Worm (Caenorhabditis elegans) whole organism, L2 larva: ENCODE measurements around the gene wht-2.
A peak's percentile ranks its signal among the peaks of the same experiment; 100 is the strongest.

ENCODE experiments used
- C34F6.9 ChIP-seq: fragments of 150-350 bp; optimal IDR thresholded peaks from 2 replicates; lab custom pipeline; 2014; ENCODE audit warnings: missing biosample characterization, missing genetic modification characterization
- F13H6.1 ChIP-seq: sonication (generic microtip); optimal IDR thresholded peaks from 2 replicates; lab custom pipeline; 2016; ENCODE audit warnings: missing genetic modification characterization, missing compliant biosample characterization
- Y55F3AM.14 ChIP-seq: fragments of 200-800 bp; sonication (Bioruptor generic); optimal IDR thresholded peaks from 2 replicates; lab custom pipeline; 2018; ENCODE audit warnings: mild to moderate bottlenecking, missing genetic modification characterization, missing compliant biosample characterization
- alr-1 ChIP-seq: fragments of 150-350 bp; optimal IDR thresholded peaks from 2 replicates; lab custom pipeline; 2014; ENCODE audit warnings: missing biosample characterization, missing genetic modification characterization
- aly-2 ChIP-seq: fragments of 150-350 bp; optimal IDR thresholded peaks from 2 replicates; lab custom pipeline; 2014; ENCODE audit warnings: missing biosample characterization, missing genetic modification characterization
- ama-1 ChIP-seq: fragments of 150-350 bp; optimal IDR thresholded peaks from 2 replicates; lab custom pipeline; 2018; ENCODE audit warnings: inconsistent platforms
- blmp-1 ChIP-seq: sonication (generic microtip); optimal IDR thresholded peaks from 2 replicates; lab custom pipeline; 2017; ENCODE audit warnings: missing genetic modification characterization, mild to moderate bottlenecking, missing compliant biosample characterization, antibody characterized with exemption, moderate library complexity; ENCODE audit not compliant: insufficient read depth
- ceh-16 ChIP-seq: fragments of 150-350 bp; optimal IDR thresholded peaks from 2 replicates; lab custom pipeline; 2014; ENCODE audit warnings: missing biosample characterization, missing genetic modification characterization
- ceh-82 ChIP-seq: fragments of 150-350 bp; optimal IDR thresholded peaks from 2 replicates; lab custom pipeline; 2014; ENCODE audit warnings: missing biosample characterization, missing genetic modification characterization
- crh-2 ChIP-seq: sonication (generic microtip); optimal IDR thresholded peaks from 2 replicates; lab custom pipeline; 2017; ENCODE audit warnings: missing biosample characterization, missing genetic modification characterization
- egl-27 ChIP-seq: sonication (generic microtip); optimal IDR thresholded peaks from 3 replicates; lab custom pipeline; 2017; ENCODE audit warnings: missing biosample characterization, missing genetic modification reagents, missing genetic modification characterization
- elt-1 ChIP-seq: fragments of 150-350 bp; optimal IDR thresholded peaks from 2 replicates; lab custom pipeline; 2014; ENCODE audit warnings: missing biosample characterization, missing genetic modification characterization
- elt-3 ChIP-seq: sonication (generic microtip); optimal IDR thresholded peaks from 2 replicates; lab custom pipeline; 2017; ENCODE audit warnings: missing biosample characterization, missing genetic modification characterization
- fos-1 ChIP-seq: fragments of 150-350 bp; optimal IDR thresholded peaks from 2 replicates; lab custom pipeline; 2014; ENCODE audit warnings: missing biosample characterization, missing genetic modification characterization
- gmeb-1 ChIP-seq: fragments of 150-350 bp; optimal IDR thresholded peaks from 2 replicates; lab custom pipeline; 2014; ENCODE audit warnings: missing biosample characterization, missing genetic modification characterization
- lin-11 ChIP-seq: fragments of 150-350 bp; sonication (generic microtip); optimal IDR thresholded peaks from 2 replicates; lab custom pipeline; 2014; ENCODE audit warnings: missing biosample characterization, missing genetic modification characterization, inconsistent platforms, mixed read lengths
- lin-13 ChIP-seq: fragments of 150-350 bp; optimal IDR thresholded peaks from 2 replicates; lab custom pipeline; 2014; ENCODE audit warnings: missing biosample characterization, missing genetic modification reagents, missing genetic modification characterization
- lin-39 ChIP-seq: fragments of 150-350 bp; optimal IDR thresholded peaks from 2 replicates; lab custom pipeline; 2014; ENCODE audit warnings: missing biosample characterization, missing genetic modification reagents, missing genetic modification characterization
- mab-5 ChIP-seq: fragments of 150-350 bp; optimal IDR thresholded peaks from 2 replicates; lab custom pipeline; 2014; ENCODE audit warnings: missing biosample characterization, missing genetic modification characterization
- mdl-1 ChIP-seq, 2 experiments: fragments of 150-350 bp in 1 of 2; sonication (generic microtip) in 1 of 2; optimal IDR thresholded peaks; 2 replicates each; lab custom pipeline; 2017; ENCODE audit warnings: missing biosample characterization in 2 of 2, missing genetic modification characterization in 2 of 2
- nhr-10 ChIP-seq: sonication (generic microtip); optimal IDR thresholded peaks from 2 replicates; lab custom pipeline; 2017; ENCODE audit warnings: missing biosample characterization, missing genetic modification characterization
- nhr-12 ChIP-seq: fragments of 150-350 bp; optimal IDR thresholded peaks from 2 replicates; lab custom pipeline; 2014; ENCODE audit warnings: missing biosample characterization, missing genetic modification characterization
- nhr-129 ChIP-seq: fragments of 150-350 bp; optimal IDR thresholded peaks from 2 replicates; lab custom pipeline; 2014; ENCODE audit warnings: missing biosample characterization, missing genetic modification characterization
- nhr-21 ChIP-seq: fragments of 150-350 bp; optimal IDR thresholded peaks from 2 replicates; lab custom pipeline; 2014; ENCODE audit warnings: missing biosample characterization, missing genetic modification characterization
- nhr-23 ChIP-seq: fragments of 150-350 bp; optimal IDR thresholded peaks from 2 replicates; lab custom pipeline; 2014; ENCODE audit warnings: missing biosample characterization, missing genetic modification reagents, missing genetic modification characterization
- nhr-237 ChIP-seq: fragments of 150-350 bp; optimal IDR thresholded peaks from 2 replicates; lab custom pipeline; 2014; ENCODE audit warnings: missing biosample characterization, missing genetic modification characterization
- nhr-25 ChIP-seq: fragments of 150-350 bp; sonication (generic microtip); optimal IDR thresholded peaks from 3 replicates; lab custom pipeline; 2014; ENCODE audit warnings: missing biosample characterization, missing genetic modification characterization
- nhr-6 ChIP-seq: fragments of 150-350 bp; optimal IDR thresholded peaks from 2 replicates; lab custom pipeline; 2014; ENCODE audit warnings: missing biosample characterization, missing genetic modification characterization
- nhr-77 ChIP-seq: fragments of 150-350 bp; optimal IDR thresholded peaks from 2 replicates; lab custom pipeline; 2014; ENCODE audit warnings: missing biosample characterization, missing genetic modification characterization
- peb-1 ChIP-seq: fragments of 150-350 bp; optimal IDR thresholded peaks from 2 replicates; lab custom pipeline; 2014; ENCODE audit warnings: missing biosample characterization, missing genetic modification characterization
- sem-4 ChIP-seq: fragments of 150-350 bp; optimal IDR thresholded peaks from 2 replicates; lab custom pipeline; 2014; ENCODE audit warnings: missing biosample characterization, missing genetic modification reagents, missing genetic modification characterization
- skn-1 ChIP-seq: sonication (generic microtip); optimal IDR thresholded peaks from 2 replicates; lab custom pipeline; 2017; ENCODE audit warnings: missing biosample characterization, missing genetic modification characterization
- sma-3 ChIP-seq: sonication (generic microtip); optimal IDR thresholded peaks from 2 replicates; lab custom pipeline; 2016; ENCODE audit warnings: missing genetic modification reagents, missing genetic modification characterization, missing compliant biosample characterization
- sma-9 ChIP-seq, 2 experiments: fragments of 150-350 bp in 1 of 2; sonication (generic microtip) in 1 of 2; optimal IDR thresholded peaks; 2 replicates each; lab custom pipeline; 2014 to 2016; ENCODE audit warnings: missing genetic modification characterization in 2 of 2, mild to moderate bottlenecking in 1 of 2, missing biosample characterization in 1 of 2, missing compliant biosample characterization in 1 of 2, missing genetic modification reagents in 1 of 2, moderate library complexity in 1 of 2
- unc-39 ChIP-seq: fragments of 150-350 bp; optimal IDR thresholded peaks from 2 replicates; lab custom pipeline; 2014; ENCODE audit warnings: missing biosample characterization, missing genetic modification characterization
- unc-55 ChIP-seq: fragments of 150-350 bp; sonication (generic microtip); optimal IDR thresholded peaks from 3 replicates; lab custom pipeline; 2014; ENCODE audit warnings: missing biosample characterization, missing genetic modification reagents, missing genetic modification characterization
- unc-62 ChIP-seq: fragments of 150-350 bp; optimal IDR thresholded peaks from 2 replicates; lab custom pipeline; 2014; ENCODE audit warnings: missing biosample characterization, missing genetic modification reagents, missing genetic modification characterization
- ztf-1 ChIP-seq: fragments of 200-800 bp; sonication (Bioruptor generic); conservative IDR thresholded peaks from 2 replicates; pipeline ENCODE4 v1.3.6; 2022; ENCODE audit warnings: missing genetic modification characterization, missing compliant biosample characterization
- ztf-11 ChIP-seq: sonication (generic microtip); optimal IDR thresholded peaks from 2 replicates; lab custom pipeline; 2017; ENCODE audit warnings: missing biosample characterization, missing genetic modification characterization
- ztf-4 ChIP-seq: fragments of 150-350 bp; optimal IDR thresholded peaks from 2 replicates; lab custom pipeline; 2014; ENCODE audit warnings: missing biosample characterization, missing genetic modification characterization

The wht-2 gene

DNA sequence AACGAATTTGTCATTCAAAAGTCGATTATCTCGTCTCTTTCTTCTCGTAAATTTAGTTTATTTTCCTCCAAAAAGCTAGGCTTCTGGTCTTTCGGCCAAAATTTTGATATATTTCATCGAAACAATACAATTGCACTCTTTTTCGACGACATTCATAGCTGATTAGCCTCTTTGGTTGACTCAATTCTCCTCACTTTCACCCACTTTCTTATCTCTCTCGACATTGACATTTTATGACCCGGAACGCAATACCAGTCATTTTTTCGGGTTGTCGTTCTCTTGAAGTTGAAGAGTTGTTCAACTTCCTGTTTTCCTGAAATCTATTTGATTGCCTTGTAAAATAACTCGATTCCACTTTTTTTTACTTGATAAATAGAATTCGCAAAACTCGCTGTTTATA lies 35.7 kb upstream of the wht-2 start:
- TF ChIP-seq fos-1 (tag; lab: Kevin White, UChicago) = peak; percentile 80
- TF ChIP-seq aly-2 (tag; lab: Kevin White, UChicago) = no peak

DNA sequence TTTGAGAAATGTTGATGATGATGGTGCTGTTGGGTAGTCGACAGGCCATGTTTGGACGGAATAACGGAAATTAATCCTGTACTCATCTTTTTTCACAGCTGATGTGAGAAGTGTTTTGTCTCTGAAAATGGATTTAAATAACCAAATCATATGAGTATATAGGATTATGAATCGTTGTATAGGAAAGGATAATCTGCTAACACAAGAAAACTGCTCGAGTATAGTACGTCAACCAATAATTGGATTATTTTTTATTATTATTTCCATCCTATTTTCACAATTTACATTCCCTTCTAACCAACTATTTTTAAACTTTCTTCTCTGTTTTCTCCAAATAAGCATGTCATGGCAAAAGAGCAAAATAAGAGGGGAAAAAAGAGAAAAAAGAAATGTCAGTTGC lies 34.5 kb upstream of the wht-2 start:
- TF ChIP-seq ztf-4 = no peak
- no peak for TF ChIP-seq sma-3 (GFP tag; lab: Kevin White, UChicago)
- no peak for TF ChIP-seq ama-1 (lab: Kevin White, UChicago)
- TF ChIP-seq ztf-11 (tag; lab: Kevin White, UChicago) = no peak
- TF ChIP-seq nhr-23 (tag; lab: Kevin White, UChicago) = no peak
- TF ChIP-seq lin-13 (GFP tag; lab: Kevin White, UChicago) = no peak
- TF ChIP-seq crh-2 = no peak
- no peak for TF ChIP-seq egl-27 (tag; lab: Kevin White, UChicago)
- TF ChIP-seq F13H6.1 = no peak
- TF ChIP-seq elt-3 (tag; lab: Kevin White, UChicago) = no peak
- TF ChIP-seq nhr-77 = no peak
- TF ChIP-seq aly-2 (tag; lab: Kevin White, UChicago) = no peak

DNA sequence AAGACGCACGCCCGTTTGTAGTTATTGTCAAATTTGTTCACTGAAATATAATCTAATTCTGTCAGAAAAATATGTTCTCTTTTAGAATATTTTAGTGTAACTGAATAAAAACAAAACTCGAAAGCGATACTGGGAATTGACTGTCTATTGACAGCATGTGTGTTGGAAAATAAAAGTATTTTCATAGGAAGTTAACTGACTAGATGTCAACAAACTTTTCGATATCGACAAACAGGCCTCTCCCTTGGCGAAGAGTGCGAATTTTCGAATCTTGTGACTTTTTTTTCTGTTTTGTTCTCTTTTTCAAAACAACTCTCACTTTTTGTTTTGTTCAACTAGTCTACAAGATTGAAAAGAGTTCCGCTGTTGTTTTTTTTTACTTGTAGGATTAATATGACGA lies 32.0 kb upstream of the wht-2 start:
- peak; percentile 40 for TF ChIP-seq nhr-129 (tag; lab: Kevin White, UChicago)
- TF ChIP-seq elt-3 (tag; lab: Kevin White, UChicago) = no peak

DNA sequence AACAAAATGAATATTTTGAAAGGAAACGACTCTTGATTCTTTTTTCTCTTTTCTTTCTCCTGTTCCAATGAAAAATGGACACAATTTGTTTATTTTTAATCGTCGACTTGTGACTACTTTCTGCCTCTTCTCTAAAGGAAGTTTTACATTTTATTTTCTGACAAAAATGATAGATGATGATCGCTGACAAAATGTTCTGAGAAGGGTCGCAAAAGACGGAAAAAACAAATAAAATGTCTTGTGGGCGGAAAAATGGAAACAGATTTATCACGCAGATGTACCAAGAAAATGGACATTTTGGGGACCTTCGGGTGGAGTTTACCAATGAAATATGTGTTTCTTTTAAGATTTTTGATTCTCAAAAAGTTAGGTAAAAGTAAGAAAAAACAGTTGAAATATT lies 17.3 kb upstream of the wht-2 start:
- TF ChIP-seq mab-5 (tag; lab: Kevin White, UChicago) (peak; percentile 66), sma-9 (GFP tag; optimal IDR thresholded peaks at IDR 0.05; lab: Kevin White, UChicago) (no peak), sma-9 (tag; optimal IDR thresholded peaks at IDR 0.05; lab: Kevin White, UChicago) (no peak), lin-11 (tag; lab: Kevin White, UChicago) (no peak), sma-3 (GFP tag; lab: Kevin White, UChicago) (no peak), unc-55 (GFP tag; lab: Kevin White, UChicago) (peak; percentile 37)
- TF ChIP-seq, all 48 proteins: peak for 2

DNA sequence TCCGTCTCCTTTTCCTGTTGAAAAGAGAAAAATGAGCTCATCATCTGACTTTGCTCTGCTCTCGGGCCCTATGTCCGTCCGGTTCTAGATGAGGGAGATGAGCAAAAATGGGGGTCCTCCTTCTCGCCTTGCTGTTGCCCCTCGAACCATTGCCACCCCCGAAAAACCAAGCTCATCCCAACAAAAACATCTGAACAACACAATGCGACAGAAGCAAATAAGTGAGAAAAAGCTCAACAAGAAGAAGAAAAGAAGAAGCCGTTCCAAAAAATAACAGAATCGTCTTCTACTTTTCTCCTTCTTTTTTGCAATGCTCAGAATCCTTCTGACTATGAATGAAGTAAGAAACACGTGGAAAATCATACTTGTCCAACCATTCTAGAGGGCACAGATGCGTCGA lies 14.4 kb upstream of the wht-2 start:
- no peak for TF ChIP-seq nhr-77
- TF ChIP-seq skn-1 = no peak
- TF ChIP-seq nhr-6 (tag; lab: Kevin White, UChicago) = no peak
- no peak for TF ChIP-seq elt-1 (tag; lab: Kevin White, UChicago)
- no peak for TF ChIP-seq unc-62
- no peak for TF ChIP-seq unc-39 (tag; lab: Kevin White, UChicago)
- no peak for TF ChIP-seq ama-1 (lab: Kevin White, UChicago)
- TF ChIP-seq gmeb-1 (tag; lab: Kevin White, UChicago) = no peak
- no peak for TF ChIP-seq mdl-1 (tag; optimal IDR thresholded peaks at IDR 0.05; lab: Kevin White, UChicago)
- TF ChIP-seq lin-39 (tag; lab: Kevin White, UChicago) = no peak
- no peak for TF ChIP-seq nhr-21 (tag; lab: Kevin White, UChicago)
- TF ChIP-seq nhr-237 (tag; lab: Kevin White, UChicago) = no peak

DNA sequence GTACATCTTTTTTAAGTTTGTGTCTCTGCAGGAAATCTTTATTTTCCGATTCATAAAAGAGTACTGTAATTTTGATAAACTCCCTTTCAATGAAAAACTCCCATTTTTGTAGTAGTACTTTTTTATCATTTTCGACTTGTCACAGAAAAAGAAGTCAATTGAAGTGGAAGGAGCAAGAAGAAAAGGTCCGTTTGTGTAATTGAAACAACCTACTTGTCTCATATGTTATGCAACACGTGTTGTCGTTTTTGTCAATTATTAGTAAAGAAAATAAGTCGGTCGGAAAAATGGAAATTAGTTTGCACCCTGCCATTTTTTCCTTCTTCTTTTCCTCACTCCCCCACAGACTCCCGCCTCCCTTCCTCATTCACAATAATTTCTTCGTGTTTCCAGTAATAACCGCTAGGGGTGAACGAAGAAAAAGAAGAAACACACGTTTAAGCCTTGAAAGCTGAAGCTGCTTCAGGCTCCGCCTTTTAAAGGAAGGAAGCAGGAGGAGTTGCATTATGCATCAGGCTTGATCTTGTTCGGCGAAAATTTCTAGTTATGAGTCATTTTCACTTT lies 11.5 kb upstream of the wht-2 start:
- TF ChIP-seq lin-39 (tag; lab: Kevin White, UChicago) = no peak
- TF ChIP-seq nhr-25 (tag; lab: Kevin White, UChicago) = no peak
- TF ChIP-seq ceh-82 = no peak
- no peak for TF ChIP-seq C34F6.9
- TF ChIP-seq mdl-1 (tag; optimal IDR thresholded peaks at IDR 0.05; lab: Kevin White, UChicago) = no peak
- TF ChIP-seq unc-55 (GFP tag; lab: Kevin White, UChicago) = no peak
- no peak for TF ChIP-seq blmp-1 (tag; lab: Kevin White, UChicago)
- no peak for TF ChIP-seq ztf-4
- no peak for TF ChIP-seq sem-4 (tag; lab: Kevin White, UChicago)
- TF ChIP-seq peb-1 (tag; lab: Kevin White, UChicago) = no peak
- TF ChIP-seq gmeb-1 (tag; lab: Kevin White, UChicago) = no peak
- no peak for TF ChIP-seq Y55F3AM.14 (GFP tag; lab: Kevin White, UChicago)
- TF ChIP-seq alr-1 (tag; lab: Kevin White, UChicago) = no peak
- TF ChIP-seq nhr-237 (tag; lab: Kevin White, UChicago) = no peak
- TF ChIP-seq ceh-16 = no peak
- no peak for TF ChIP-seq nhr-21 (tag; lab: Kevin White, UChicago)
- no peak for TF ChIP-seq nhr-12
- no peak for TF ChIP-seq ztf-11 (tag; lab: Kevin White, UChicago)
- no peak for TF ChIP-seq nhr-10 (tag; lab: Kevin White, UChicago)
- TF ChIP-seq ztf-1 (GFP tag; lab: Robert Waterston, UW) = no peak
